Worm (Caenorhabditis elegans) whole organism, L4 larva: Measurements from ENCODE around the gene tbc-19.

Source experiments
- D1046.2 ChIP-seq: fragments of 200-800 bp; sonication (Bioruptor generic); IDR thresholded peaks from 2 replicates; pipeline ENCODE4 v1.3.6; 2022; ENCODE audit warnings: missing genetic modification characterization, missing compliant biosample characterization
- F10B5.3 ChIP-seq: sonication (generic microtip); optimal IDR thresholded peaks from 2 replicates; lab custom pipeline; 2016; ENCODE audit warnings: mild to moderate bottlenecking, missing genetic modification characterization, missing compliant biosample characterization
- F44E2.7 ChIP-seq: fragments of 200-800 bp; sonication (Bioruptor generic); IDR thresholded peaks from 2 replicates; pipeline ENCODE4 v2.1.2; 2022; ENCODE audit warnings: missing genetic modification characterization, missing compliant biosample characterization
- Y105C5A.15 ChIP-seq: fragments of 200-800 bp; sonication (Bioruptor generic); IDR thresholded peaks from 2 replicates; pipeline ENCODE4 v1.3.6; 2022; ENCODE audit warnings: missing genetic modification characterization, missing compliant biosample characterization
- Y5F2A.4 ChIP-seq: fragments of 200-800 bp; sonication (Bioruptor generic); optimal IDR thresholded peaks from 2 replicates; lab custom pipeline; 2018; ENCODE audit warnings: mild to moderate bottlenecking, missing genetic modification characterization, missing compliant biosample characterization
- Y75B8A.6 ChIP-seq: fragments of 200-800 bp; sonication (Bioruptor generic); IDR thresholded peaks from 2 replicates; pipeline ENCODE4 v1.3.6; 2022; ENCODE audit warnings: missing genetic modification reagents, missing genetic modification characterization, missing compliant biosample characterization
- ZK546.5 ChIP-seq, 2 experiments: sonication (generic microtip); optimal IDR thresholded peaks; 2 replicates each; lab custom pipeline; 2017; ENCODE audit warnings: missing biosample characterization in 2 of 2, missing genetic modification characterization in 2 of 2
- ama-1 ChIP-seq: fragments of 150-350 bp; optimal IDR thresholded peaks from 2 replicates; lab custom pipeline; 2014; ENCODE audit warnings: inconsistent platforms, mixed read lengths
- ceh-20 ChIP-seq: fragments of 200-800 bp; sonication (Bioruptor generic); IDR thresholded peaks from 2 replicates; pipeline ENCODE4 v1.3.6; 2022; ENCODE audit warnings: missing genetic modification reagents, missing genetic modification characterization, missing compliant biosample characterization
- ceh-32 ChIP-seq: sonication (generic microtip); optimal IDR thresholded peaks from 2 replicates; lab custom pipeline; 2016; ENCODE audit warnings: mild to moderate bottlenecking, missing genetic modification characterization, missing compliant biosample characterization; ENCODE audit not compliant: poor library complexity
- ceh-82 ChIP-seq: sonication (generic microtip); optimal IDR thresholded peaks from 2 replicates; lab custom pipeline; 2017; ENCODE audit warnings: missing biosample characterization, missing genetic modification characterization
- ces-1 ChIP-seq: fragments of 150-350 bp; sonication (generic microtip); optimal IDR thresholded peaks from 4 replicates; lab custom pipeline; 2014; ENCODE audit warnings: missing biosample characterization, missing genetic modification reagents, missing genetic modification characterization
- ctbp-1 ChIP-seq: fragments of 200-800 bp; sonication (Bioruptor generic); IDR thresholded peaks from 2 replicates; pipeline ENCODE4 v1.3.6; 2022; ENCODE audit warnings: missing genetic modification reagents, missing genetic modification characterization, missing compliant biosample characterization
- daf-19 ChIP-seq: fragments of 200-800 bp; sonication (Bioruptor generic); conservative IDR thresholded peaks from 2 replicates; pipeline ENCODE4 v1.3.6; 2022; ENCODE audit warnings: missing genetic modification characterization, missing compliant biosample characterization
- dmd-6 ChIP-seq: fragments of 200-800 bp; sonication (Bioruptor generic); IDR thresholded peaks from 2 replicates; pipeline ENCODE4 v1.3.6; 2022; ENCODE audit warnings: missing genetic modification reagents, missing genetic modification characterization, missing compliant biosample characterization
- dpl-1 ChIP-seq: fragments of 150-350 bp; optimal IDR thresholded peaks from 2 replicates; lab custom pipeline; 2014; ENCODE audit warnings: missing biosample characterization, missing genetic modification reagents, missing genetic modification characterization
- egl-27 ChIP-seq: sonication (generic microtip); optimal IDR thresholded peaks from 3 replicates; lab custom pipeline; 2017; ENCODE audit warnings: missing biosample characterization, missing genetic modification reagents, missing genetic modification characterization
- gei-8 ChIP-seq: fragments of 200-800 bp; sonication (Bioruptor generic); optimal IDR thresholded peaks from 2 replicates; lab custom pipeline; 2018; ENCODE audit warnings: mild to moderate bottlenecking, missing genetic modification characterization, missing compliant biosample characterization
- hif-1 ChIP-seq, 2 experiments: sonication (generic microtip); optimal IDR thresholded peaks; 2 replicates each; lab custom pipeline; 2016 to 2017; ENCODE audit warnings: missing compliant biosample characterization in 2 of 2, missing genetic modification characterization in 2 of 2, missing genetic modification reagents in 2 of 2, missing genotype in 2 of 2, mild to moderate bottlenecking in 1 of 2
- hlh-11 ChIP-seq: fragments of 200-800 bp; sonication (Bioruptor generic); optimal IDR thresholded peaks from 2 replicates; lab custom pipeline; 2018; ENCODE audit warnings: mild to moderate bottlenecking, missing genetic modification characterization, missing compliant biosample characterization
- hlh-30 ChIP-seq: sonication (generic microtip); optimal IDR thresholded peaks from 2 replicates; lab custom pipeline; 2017; ENCODE audit warnings: antibody characterized with exemption, mild to moderate bottlenecking, missing genetic modification characterization, missing compliant biosample characterization; ENCODE audit not compliant: insufficient read depth
- jun-1 ChIP-seq: fragments of 150-350 bp; optimal IDR thresholded peaks from 2 replicates; lab custom pipeline; 2014; ENCODE audit warnings: missing biosample characterization, missing genetic modification reagents, missing genetic modification characterization
- lim-7 ChIP-seq: fragments of 200-800 bp; sonication (Bioruptor generic); IDR thresholded peaks from 2 replicates; pipeline ENCODE4 v1.3.6; 2022; ENCODE audit warnings: missing genetic modification characterization, missing compliant biosample characterization
- lin-15B ChIP-seq: fragments of 150-350 bp; sonication (generic microtip); optimal IDR thresholded peaks from 3 replicates; lab custom pipeline; 2014; ENCODE audit warnings: missing biosample characterization, missing genetic modification characterization
- lin-38 ChIP-seq: fragments of 200-800 bp; sonication (Bioruptor generic); IDR thresholded peaks from 2 replicates; pipeline ENCODE4 v1.3.6; 2022; ENCODE audit warnings: missing genetic modification reagents, missing genetic modification characterization, missing compliant biosample characterization
- lin-39 ChIP-seq: fragments of 150-350 bp; optimal IDR thresholded peaks from 2 replicates; lab custom pipeline; 2014; ENCODE audit warnings: missing biosample characterization, missing genetic modification reagents, missing genetic modification characterization
- lir-3 ChIP-seq: sonication (generic microtip); optimal IDR thresholded peaks from 2 replicates; lab custom pipeline; 2016; ENCODE audit warnings: mild to moderate bottlenecking, missing genetic modification characterization, missing compliant biosample characterization
- mdt-29 ChIP-seq: fragments of 200-800 bp; sonication (Bioruptor generic); IDR thresholded peaks from 2 replicates; pipeline ENCODE4 v1.3.6; 2022; ENCODE audit warnings: missing genetic modification reagents, missing genetic modification characterization, missing compliant biosample characterization
- mes-2 ChIP-seq: sonication (generic microtip); optimal IDR thresholded peaks from 2 replicates; lab custom pipeline; 2016; ENCODE audit warnings: missing genotype, mild to moderate bottlenecking, missing genetic modification characterization, missing compliant biosample characterization; ENCODE audit not compliant: poor library complexity, severe bottlenecking
- mxl-3 ChIP-seq: fragments of 200-800 bp; sonication (Bioruptor generic); optimal IDR thresholded peaks from 2 replicates; lab custom pipeline; 2018; ENCODE audit warnings: mild to moderate bottlenecking, missing genetic modification characterization, missing compliant biosample characterization
- nhr-102 ChIP-seq: sonication (generic microtip); optimal IDR thresholded peaks from 2 replicates; lab custom pipeline; 2016; ENCODE audit warnings: mild to moderate bottlenecking, missing genetic modification characterization, moderate library complexity, missing compliant biosample characterization
- nhr-111 ChIP-seq: fragments of 200-800 bp; sonication (Bioruptor generic); optimal IDR thresholded peaks from 2 replicates; lab custom pipeline; 2018; ENCODE audit warnings: mild to moderate bottlenecking, missing genetic modification characterization, missing compliant biosample characterization
- nhr-237 ChIP-seq: sonication (generic microtip); optimal IDR thresholded peaks from 2 replicates; lab custom pipeline; 2017; ENCODE audit warnings: missing biosample characterization, missing genetic modification characterization
- nhr-25 ChIP-seq: sonication (generic microtip); optimal IDR thresholded peaks from 2 replicates; lab custom pipeline; 2017; ENCODE audit warnings: missing genetic modification characterization, mild to moderate bottlenecking, missing compliant biosample characterization, antibody characterized with exemption, moderate library complexity, borderline replicate concordance; ENCODE audit not compliant: insufficient read depth
- nhr-28 ChIP-seq: fragments of 150-350 bp; optimal IDR thresholded peaks from 2 replicates; lab custom pipeline; 2014; ENCODE audit warnings: missing biosample characterization, missing genetic modification characterization
- nhr-41 ChIP-seq: fragments of 200-800 bp; sonication (Bioruptor generic); IDR thresholded peaks from 2 replicates; pipeline ENCODE4 v1.3.6; 2022; ENCODE audit warnings: missing genetic modification reagents, missing genetic modification characterization, missing compliant biosample characterization
- nhr-42 ChIP-seq: fragments of 200-800 bp; sonication (Bioruptor generic); IDR thresholded peaks from 2 replicates; pipeline ENCODE4 v1.3.6; 2022; ENCODE audit warnings: missing genetic modification characterization, missing compliant biosample characterization
- nhr-48 ChIP-seq: sonication (generic microtip); optimal IDR thresholded peaks from 2 replicates; lab custom pipeline; 2016; ENCODE audit warnings: mild to moderate bottlenecking, missing genetic modification characterization, missing compliant biosample characterization
- nhr-6 ChIP-seq: fragments of 150-350 bp; optimal IDR thresholded peaks from 2 replicates; lab custom pipeline; 2014; ENCODE audit warnings: missing biosample characterization, missing genetic modification characterization
- pha-4 ChIP-seq, 2 experiments: fragments of 150-350 bp in 1 of 2; fragments of 200-800 bp in 1 of 2; sonication (Bioruptor generic) in 1 of 2; IDR thresholded peaks in 1 of 2; optimal IDR thresholded peaks in 1 of 2; 2 replicates each; pipeline versions ENCODE4 v1.3.6 to Lab custom; 2014 to 2022; ENCODE audit warnings: missing genetic modification characterization in 2 of 2, missing genetic modification reagents in 2 of 2, missing biosample characterization in 1 of 2, missing compliant biosample characterization in 1 of 2
- pqm-1 ChIP-seq: sonication (generic microtip); optimal IDR thresholded peaks from 2 replicates; lab custom pipeline; 2017; ENCODE audit warnings: missing biosample characterization, missing genetic modification characterization
- rbr-2 ChIP-seq: sonication (generic microtip); optimal IDR thresholded peaks from 2 replicates; lab custom pipeline; 2016; ENCODE audit warnings: missing genotype, missing genetic modification characterization, missing compliant biosample characterization
- saeg-2 ChIP-seq: fragments of 200-800 bp; sonication (Bioruptor generic); IDR thresholded peaks from 2 replicates; pipeline ENCODE4 v1.3.6; 2022; ENCODE audit warnings: missing genetic modification reagents, missing genetic modification characterization, missing compliant biosample characterization
- spr-1 ChIP-seq: sonication (generic microtip); optimal IDR thresholded peaks from 2 replicates; lab custom pipeline; 2016; ENCODE audit warnings: mild to moderate bottlenecking, missing genetic modification characterization, missing compliant biosample characterization
- unc-130 ChIP-seq: sonication (generic microtip); optimal IDR thresholded peaks from 2 replicates; lab custom pipeline; 2016; ENCODE audit warnings: missing genetic modification reagents, missing genetic modification characterization, missing compliant biosample characterization
- unc-39 ChIP-seq: sonication (generic microtip); optimal IDR thresholded peaks from 2 replicates; lab custom pipeline; 2017; ENCODE audit warnings: missing biosample characterization, missing genetic modification characterization
- vab-7 ChIP-seq: fragments of 200-800 bp; sonication (Bioruptor generic); IDR thresholded peaks from 2 replicates; pipeline ENCODE4 v1.3.6; 2022; ENCODE audit warnings: missing genetic modification reagents, missing genetic modification characterization, missing compliant biosample characterization
- zag-1 ChIP-seq: fragments of 150-350 bp; optimal IDR thresholded peaks from 2 replicates; lab custom pipeline; 2014; ENCODE audit warnings: missing biosample characterization, missing genetic modification characterization
- zfp-2 ChIP-seq: sonication (generic microtip); optimal IDR thresholded peaks from 2 replicates; lab custom pipeline; 2016; ENCODE audit warnings: mild to moderate bottlenecking, missing genetic modification characterization, missing compliant biosample characterization

tbc-19 gene

DNA sequence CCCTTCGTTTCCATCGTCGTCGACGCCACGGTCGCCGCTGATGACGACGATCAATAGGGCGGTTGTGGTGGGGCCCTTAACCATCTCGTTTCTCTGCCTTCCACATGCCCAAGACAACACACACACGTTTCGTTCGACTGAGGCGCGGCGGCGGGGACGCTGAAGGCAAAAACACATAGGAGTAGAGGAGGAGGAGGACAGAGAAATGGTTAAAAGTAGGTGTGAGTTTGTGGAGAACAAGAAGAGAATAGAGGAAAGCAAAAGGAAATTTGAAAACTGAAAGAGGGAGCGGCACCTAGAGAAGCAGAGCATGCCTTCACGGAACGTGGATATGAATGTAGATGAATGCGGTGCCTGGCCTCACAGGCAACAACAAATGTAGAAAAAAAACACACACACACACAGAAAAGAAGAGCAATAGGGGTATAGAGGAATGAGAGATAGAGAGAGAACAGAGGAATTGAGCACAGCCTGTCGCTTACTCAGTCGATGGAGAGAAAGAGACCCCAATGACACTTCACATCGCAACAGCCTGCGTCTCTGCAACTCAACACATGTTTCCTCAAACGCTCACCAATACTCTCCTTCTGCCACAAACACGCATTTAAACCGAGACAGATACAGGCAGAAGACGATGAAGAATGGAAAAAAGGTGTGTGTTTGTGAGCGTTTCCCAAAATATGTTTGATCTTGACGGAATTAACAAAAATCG, 42.9 kb downstream of the tbc-19 start:
- TF ChIP-seq lin-15B (tag; lab: Kevin White, UChicago): no peak
- no peak for TF ChIP-seq Y105C5A.15 (GFP tag; lab: Robert Waterston, UW)
- TF ChIP-seq nhr-237 (tag; lab: Kevin White, UChicago): no peak
- TF ChIP-seq lir-3 (tag; lab: Kevin White, UChicago): no peak
- peak; percentile 23 to 73 for TF ChIP-seq hif-1 (tag; optimal IDR thresholded peaks at IDR 0.05; lab: Kevin White, UChicago)
- peak; percentile 75 for TF ChIP-seq dmd-6 (GFP tag; lab: Robert Waterston, UW)
- peak; percentile 87 for TF ChIP-seq mxl-3 (GFP tag; lab: Kevin White, UChicago)
- peak; percentile 44 for TF ChIP-seq nhr-102 (tag; lab: Kevin White, UChicago)
- peak; percentile 59 for TF ChIP-seq hlh-30 (tag; lab: Kevin White, UChicago)
- TF ChIP-seq Y75B8A.6 (GFP tag; lab: Robert Waterston, UW): no peak
- peak; percentile 85 for TF ChIP-seq nhr-28 (tag; lab: Kevin White, UChicago)
- no peak for TF ChIP-seq egl-27 (tag; lab: Kevin White, UChicago)
- TF ChIP-seq lim-7: 0 out of 2 replicates have a peak, but pooled peaks have one; percentile 31
- no peak for TF ChIP-seq nhr-25 (tag; lab: Kevin White, UChicago)
- peak; percentile 69 for TF ChIP-seq mes-2 (tag; lab: Kevin White, UChicago)
- no peak for TF ChIP-seq ZK546.5 (tag; optimal IDR thresholded peaks at IDR 0.05; lab: Kevin White, UChicago)
- TF ChIP-seq rbr-2: peak; percentile 91
- peak; percentile 69 for TF ChIP-seq pha-4 (GFP tag; IDR thresholded peaks at IDR 0.05; lab: Robert Waterston, UW)
- no peak for TF ChIP-seq pha-4 (tag; optimal IDR thresholded peaks at IDR 0.05; lab: Kevin White, UChicago)
- no peak for TF ChIP-seq ceh-82
- TF ChIP-seq lin-39: no peak
- TF ChIP-seq ama-1: peak; percentile 45
- TF ChIP-seq F44E2.7: no peak
- TF ChIP-seq nhr-111 (GFP tag; lab: Kevin White, UChicago): no peak
- TF ChIP-seq pqm-1 (tag; lab: Kevin White, UChicago): peak; percentile 25
- peak; percentile 86 for TF ChIP-seq ctbp-1 (GFP tag; lab: Robert Waterston, UW)
- TF ChIP-seq gei-8 (GFP tag; lab: Kevin White, UChicago): peak; percentile 52
- TF ChIP-seq ces-1 (GFP tag; lab: Kevin White, UChicago): peak; percentile 14
- TF ChIP-seq nhr-48 (tag; lab: Kevin White, UChicago): peak; percentile 73
- peak; percentile 41 for TF ChIP-seq dpl-1 (GFP tag; lab: Kevin White, UChicago)
- peak; percentile 50 for TF ChIP-seq jun-1
- no peak for TF ChIP-seq unc-130 (GFP tag; lab: Kevin White, UChicago)
- TF ChIP-seq daf-19 (GFP tag; lab: Robert Waterston, UW): peak; percentile 91
- TF ChIP-seq nhr-42 (GFP tag; lab: Robert Waterston, UW): no peak
- peak; percentile 36; the same call in 1 of the 2 replicates for TF ChIP-seq ceh-20 (GFP tag; lab: Robert Waterston, UW)
- peak; percentile 47 for TF ChIP-seq spr-1 (tag; lab: Kevin White, UChicago)
- no peak for TF ChIP-seq nhr-41
- no peak for TF ChIP-seq ceh-32 (tag; lab: Kevin White, UChicago)
- TF ChIP-seq lin-38: no peak
- no peak for TF ChIP-seq D1046.2 (GFP tag; lab: Robert Waterston, UW)
- no peak for TF ChIP-seq zfp-2
- no peak for TF ChIP-seq Y5F2A.4 (GFP tag; lab: Kevin White, UChicago)
- TF ChIP-seq hlh-11 (tag; lab: Kevin White, UChicago): peak; percentile 96
- TF ChIP-seq F10B5.3 (tag; lab: Kevin White, UChicago): no peak
- TF ChIP-seq saeg-2: no peak
- TF ChIP-seq nhr-6 (tag; lab: Kevin White, UChicago): no peak
- no peak for TF ChIP-seq mdt-29 (GFP tag; lab: Robert Waterston, UW)
- TF ChIP-seq vab-7 (GFP tag; lab: Robert Waterston, UW): no peak
- peak; percentile 16 for TF ChIP-seq zag-1
- TF ChIP-seq unc-39 (tag; lab: Kevin White, UChicago): no peak
